Fruit fly (Drosophila melanogaster): Measurements from ENCODE around the gene CG6204.
A peak's percentile ranks its signal among the peaks of the same experiment; 100 is the strongest.

DNA sequence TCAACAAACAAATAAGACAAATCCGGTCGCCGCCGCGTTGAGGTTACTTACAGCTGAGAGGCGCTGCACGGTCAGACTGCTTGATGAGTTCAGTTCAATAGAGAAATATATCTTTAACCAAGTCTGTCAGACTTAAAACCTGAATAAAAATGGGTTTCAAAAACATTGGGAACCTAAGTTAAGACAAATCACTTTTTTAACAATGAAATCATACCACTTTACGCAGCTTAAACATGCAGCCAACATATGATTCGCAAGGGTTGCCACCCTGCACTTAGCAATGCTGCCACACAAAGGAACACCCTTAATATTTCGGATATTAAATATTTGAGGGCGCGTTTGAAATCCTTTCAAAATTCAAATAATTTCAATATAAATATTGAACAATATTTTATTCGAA is 5.0 kb upstream of the CG6204 start, which contains the start of gene CG5515:
- peak; percentile 84 for TF ChIP-seq Bteb2 (GFP tag; optimal IDR thresholded peaks at IDR 0.05)
- TF ChIP-seq Ptx1 (GFP tag; IDR thresholded peaks at IDR 0.05): peak; percentile 88
- peak; percentile 88 for TF ChIP-seq MBD-R2 (GFP tag; IDR thresholded peaks at IDR 0.05)
- TF ChIP-seq fd64A (GFP tag; optimal IDR thresholded peaks at IDR 0.05): no peak
- TF ChIP-seq CG6765 (GFP tag; optimal IDR thresholded peaks at IDR 0.05): no peak
